Worm (Caenorhabditis elegans): Measurements from ENCODE around the gene F55C9.3.

ce11 chrV:19309591-19309990 is 21.6 kb upstream of the F55C9.3 start, which contains the start of gene F55C9.11:
- TF ChIP-seq nhr-90 (tag; optimal IDR thresholded peaks at IDR 0.05; ENCODE audit: poor library complexity) = no peak
- TF ChIP-seq mdl-1 (tag; optimal IDR thresholded peaks at IDR 0.05) = no peak
